Worm (Caenorhabditis elegans): ENCODE results near the gene unc-42.

DNA sequence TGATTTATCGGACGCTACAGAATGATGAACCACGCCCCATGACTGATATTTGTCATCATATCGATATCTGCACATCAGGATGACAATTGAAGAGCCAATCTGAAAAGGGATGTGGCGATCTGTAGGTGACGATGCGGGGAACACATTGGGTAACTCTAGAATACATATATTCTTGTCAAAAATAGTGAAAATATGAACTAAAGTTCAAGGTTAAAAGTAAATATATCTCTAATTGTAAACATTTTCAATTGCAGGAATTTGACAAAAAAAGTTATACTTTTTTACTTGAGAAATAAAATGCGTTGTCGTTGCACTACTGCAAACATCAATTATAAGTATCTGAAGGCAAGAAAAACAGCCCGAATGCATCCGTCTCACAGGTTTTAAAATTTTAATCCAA lies 16.3 kb downstream of the unc-42 start, which contains the start of gene F58E6.6:
- TF ChIP-seq ama-1 (optimal IDR thresholded peaks at IDR 0.05), result no peak
- TF ChIP-seq skn-1 (tag; optimal IDR thresholded peaks at IDR 0.05), result no peak
- TF ChIP-seq nhr-21 (tag; optimal IDR thresholded peaks at IDR 0.05), result no peak
- no peak for TF ChIP-seq lin-39 (tag; optimal IDR thresholded peaks at IDR 0.05)
- no peak for TF ChIP-seq unc-55 (GFP tag; optimal IDR thresholded peaks at IDR 0.05)
- no peak for TF ChIP-seq fos-1 (tag; optimal IDR thresholded peaks at IDR 0.05)
- TF ChIP-seq elt-3 (tag; optimal IDR thresholded peaks at IDR 0.05), result no peak
- TF ChIP-seq lsy-2 (tag; optimal IDR thresholded peaks at IDR 0.05), result no peak
- TF ChIP-seq aly-2 (tag; optimal IDR thresholded peaks at IDR 0.05), result no peak
- TF ChIP-seq nhr-10 (tag; optimal IDR thresholded peaks at IDR 0.05), result no peak
